Worm (Caenorhabditis elegans): Measurements from ENCODE around the gene K08E3.2.
A peak's percentile ranks its signal among the peaks of the same experiment; 100 is the strongest.

K08E3.2 gene

ce11 chrIII:13710666-13711065, 37.8 kb downstream of the K08E3.2 start (continued):
- TF ChIP-seq pag-3 (tag; optimal IDR thresholded peaks at IDR 0.05; ENCODE audit: borderline replicate concordance, insufficient read depth), result no peak
- no peak for TF ChIP-seq pax-3 (tag; optimal IDR thresholded peaks at IDR 0.05)
- TF ChIP-seq mef-2 (tag; optimal IDR thresholded peaks at IDR 0.05), result no peak
- TF ChIP-seq ztf-11 (tag; optimal IDR thresholded peaks at IDR 0.05), result no peak
- TF ChIP-seq sox-4 (tag; optimal IDR thresholded peaks at IDR 0.05), result no peak
- no peak for TF ChIP-seq lir-3 (tag; optimal IDR thresholded peaks at IDR 0.05; ENCODE audit: poor library complexity)
- TF ChIP-seq nhr-237 (tag; optimal IDR thresholded peaks at IDR 0.05), result no peak
- TF ChIP-seq nhr-77 (tag; optimal IDR thresholded peaks at IDR 0.05), result no peak
- no peak for TF ChIP-seq C34B4.2 (tag; optimal IDR thresholded peaks at IDR 0.05)
- peak; percentile 39 for TF ChIP-seq nhr-90 (tag; optimal IDR thresholded peaks at IDR 0.05; ENCODE audit: poor library complexity)
- TF ChIP-seq nhr-84 (tag; optimal IDR thresholded peaks at IDR 0.05), result no peak
- no peak for TF ChIP-seq ceh-90 (tag; optimal IDR thresholded peaks at IDR 0.05)
- TF ChIP-seq nhr-76 (tag; optimal IDR thresholded peaks at IDR 0.05), result no peak
- TF ChIP-seq sup-37 (GFP tag; optimal IDR thresholded peaks at IDR 0.05), result no peak
- peak; percentile 36 for TF ChIP-seq nhr-71 (tag; optimal IDR thresholded peaks at IDR 0.05)
- no peak for TF ChIP-seq ceh-82 (tag; optimal IDR thresholded peaks at IDR 0.05)
- no peak for TF ChIP-seq skn-1 (tag; optimal IDR thresholded peaks at IDR 0.05)
- no peak for TF ChIP-seq hpl-2 (GFP tag; optimal IDR thresholded peaks at IDR 0.05)
- no peak for TF ChIP-seq hlh-17 (GFP tag; optimal IDR thresholded peaks at IDR 0.05; ENCODE audit: borderline replicate concordance)
- no peak for TF ChIP-seq pqm-1 (tag; optimal IDR thresholded peaks at IDR 0.05)
- peak; percentile 49 for TF ChIP-seq blmp-1 (tag; optimal IDR thresholded peaks at IDR 0.05)
- no peak for TF ChIP-seq jun-1 (tag; optimal IDR thresholded peaks at IDR 0.05)
- TF ChIP-seq fkh-10 (GFP tag; optimal IDR thresholded peaks at IDR 0.05), result no peak
- TF ChIP-seq sptf-1 (tag; optimal IDR thresholded peaks at IDR 0.05), result no peak
- TF ChIP-seq nhr-12 (tag; optimal IDR thresholded peaks at IDR 0.05), result no peak
- TF ChIP-seq unc-98 (GFP tag; IDR thresholded peaks at IDR 0.05), result no peak
- no peak for TF ChIP-seq rnt-1 (tag; optimal IDR thresholded peaks at IDR 0.05)
- no peak for TF ChIP-seq lin-13 (GFP tag; optimal IDR thresholded peaks at IDR 0.05)
- no peak for TF ChIP-seq Y116A8C.19 (tag; optimal IDR thresholded peaks at IDR 0.05; ENCODE audit: borderline replicate concordance)
- no peak for TF ChIP-seq lin-15B (tag; optimal IDR thresholded peaks at IDR 0.05)
- TF ChIP-seq zag-1 (tag; optimal IDR thresholded peaks at IDR 0.05), result no peak
- no peak for TF ChIP-seq ceh-8 (GFP tag; optimal IDR thresholded peaks at IDR 0.05)
- TF ChIP-seq unc-62 (GFP tag; optimal IDR thresholded peaks at IDR 0.05), result no peak
- peak; percentile 14 for TF ChIP-seq nhr-20 (tag; optimal IDR thresholded peaks at IDR 0.05)

ce11 chrIII:13709122-13709521, 39.4 kb downstream of the K08E3.2 start:
- peak in 1 of 2 experiments; percentile 30 for TF ChIP-seq lsy-2 (tag; optimal IDR thresholded peaks at IDR 0.05)
- TF ChIP-seq efl-1 (optimal IDR thresholded peaks at IDR 0.05), result no peak
- peak in 1 of 2 experiments; percentile 21 for TF ChIP-seq efl-1 (GFP tag; optimal IDR thresholded peaks at IDR 0.05 in 1 of 2)
- peak; percentile 4 for TF ChIP-seq nhr-90 (tag; optimal IDR thresholded peaks at IDR 0.05; ENCODE audit: poor library complexity)
- TF ChIP-seq mab-9 (GFP tag; IDR thresholded peaks at IDR 0.05), result no peak
- TF ChIP-seq nhr-20 (tag; optimal IDR thresholded peaks at IDR 0.05), result peak; percentile 39
- peak in 1 of 2 experiments; percentile 31 for TF ChIP-seq lin-35 (GFP tag; optimal IDR thresholded peaks at IDR 0.05)
- peak in 1 of 6 experiments; percentile 17 for TF ChIP-seq elt-3 (tag; optimal IDR thresholded peaks at IDR 0.05)
- no peak for TF ChIP-seq C04F5.9 (tag; optimal IDR thresholded peaks at IDR 0.05)
- peak; percentile 98 for TF ChIP-seq blmp-1 (tag; optimal IDR thresholded peaks at IDR 0.05)
- TF ChIP-seq snu-23 (GFP tag; optimal IDR thresholded peaks at IDR 0.05), result peak; percentile 32
